Fruit fly (Drosophila melanogaster) whole organism, embryonic: ENCODE data around the gene Lcp65Ag2.

Experiments
- Antp ChIP-seq: fragments of 200-800 bp; sonication (Bioruptor generic); optimal IDR thresholded peaks from 3 replicates; lab custom pipeline; 2016; ENCODE audit warnings: missing biosample characterization, missing genetic modification characterization
- Atf6 ChIP-seq: fragments of 200-800 bp; sonication (Bioruptor generic); IDR thresholded peaks from 2 replicates; pipeline ENCODE4 v1.3.6; 2022; ENCODE audit warnings: missing biosample characterization, missing genetic modification characterization
- Awh ChIP-seq: fragments of 200-800 bp; sonication (Bioruptor generic); IDR thresholded peaks from 2 replicates; pipeline ENCODE4, ENCODE4 v1.3.6; 2022; ENCODE audit warnings: missing biosample characterization, missing genetic modification characterization
- CG10366 ChIP-seq: fragments of 200-800 bp; sonication (Bioruptor generic); IDR thresholded peaks from 2 replicates; pipeline ENCODE4 v1.3.6; 2022; ENCODE audit warnings: missing biosample characterization, missing genetic modification characterization
- CG10565 ChIP-seq: fragments of 200-800 bp; sonication (Bioruptor generic); optimal IDR thresholded peaks from 3 replicates; lab custom pipeline; 2016; ENCODE audit warnings: missing biosample characterization, mild to moderate bottlenecking, missing genetic modification characterization
- CG11456 ChIP-seq: fragments of 200-800 bp; sonication (Bioruptor generic); IDR thresholded peaks from 3 replicates; pipeline ENCODE4 v1.3.6; 2022; ENCODE audit warnings: missing biosample characterization, missing genetic modification characterization
- CG12236 ChIP-seq: fragments of 200-800 bp; sonication (Bioruptor generic); optimal IDR thresholded peaks from 2 replicates; lab custom pipeline; 2016; ENCODE audit warnings: missing biosample characterization, missing genetic modification characterization
- CG12391 ChIP-seq: fragments of 200-800 bp; sonication (Bioruptor generic); optimal IDR thresholded peaks from 3 replicates; lab custom pipeline; 2018; ENCODE audit warnings: missing biosample characterization, mild to moderate bottlenecking, missing genetic modification characterization, moderate library complexity
- CG13775 ChIP-seq: fragments of 200-800 bp; sonication (Bioruptor generic); optimal IDR thresholded peaks from 3 replicates; lab custom pipeline; 2017; ENCODE audit warnings: missing biosample characterization, mild to moderate bottlenecking, missing genetic modification characterization
- CG2129 ChIP-seq: fragments of 200-800 bp; sonication (Bioruptor generic); IDR thresholded peaks from 2 replicates; pipeline ENCODE4 v1.3.6; 2022; ENCODE audit warnings: missing biosample characterization, missing genetic modification characterization; ENCODE audit not compliant: partially characterized antibody
- CG2889 ChIP-seq: fragments of 200-800 bp; sonication (Bioruptor generic); IDR thresholded peaks from 3 replicates; pipeline ENCODE4 v1.3.6; 2022; ENCODE audit warnings: missing biosample characterization, missing genetic modification characterization
- CG3838 ChIP-seq: fragments of 200-800 bp; sonication (Bioruptor generic); optimal IDR thresholded peaks from 3 replicates; lab custom pipeline; 2016; ENCODE audit warnings: missing biosample characterization, missing genetic modification characterization
- CG4854 ChIP-seq: fragments of 200-800 bp; sonication (Bioruptor generic); optimal IDR thresholded peaks from 2 replicates; lab custom pipeline; 2016; ENCODE audit warnings: missing biosample characterization, missing genetic modification characterization, inconsistent platforms
- CG6791 ChIP-seq: fragments of 200-800 bp; sonication (Bioruptor generic); IDR thresholded peaks from 3 replicates; pipeline ENCODE4 v1.3.6; 2022; ENCODE audit warnings: missing biosample characterization, missing genetic modification characterization; ENCODE audit not compliant: partially characterized antibody
- CG6854 ChIP-seq: fragments of 200-800 bp; sonication (Bioruptor generic); optimal IDR thresholded peaks from 3 replicates; lab custom pipeline; 2017; ENCODE audit warnings: missing biosample characterization, mild to moderate bottlenecking, missing genetic modification characterization
- CG7357 ChIP-seq: fragments of 200-800 bp; sonication (Bioruptor generic); IDR thresholded peaks from 3 replicates; pipeline ENCODE4 v1.3.6; 2022; ENCODE audit warnings: missing biosample characterization, missing genetic modification characterization
- CG7372 ChIP-seq: fragments of 200-800 bp; sonication (Bioruptor generic); IDR thresholded peaks from 2 replicates; pipeline ENCODE4 v1.3.6; 2022; ENCODE audit warnings: missing biosample characterization, missing genetic modification characterization
- CG7839 ChIP-seq: fragments of 200-800 bp; sonication (Bioruptor generic); optimal IDR thresholded peaks from 3 replicates; lab custom pipeline; 2018; ENCODE audit warnings: missing biosample characterization, mild to moderate bottlenecking, missing genetic modification characterization, moderate library complexity
- CG7928 ChIP-seq: fragments of 200-800 bp; sonication (Bioruptor generic); optimal IDR thresholded peaks from 2 replicates; lab custom pipeline; 2017; ENCODE audit warnings: missing biosample characterization, mild to moderate bottlenecking, missing genetic modification characterization
- CG7963 ChIP-seq: fragments of 200-800 bp; sonication (Bioruptor generic); IDR thresholded peaks from 3 replicates; pipeline ENCODE4 v1.3.6; 2022; ENCODE audit warnings: missing biosample characterization, missing genetic modification characterization; ENCODE audit not compliant: partially characterized antibody
- CG9215 ChIP-seq: fragments of 200-800 bp; sonication (Bioruptor generic); IDR thresholded peaks from 2 replicates; pipeline ENCODE4 v1.3.6; 2022; ENCODE audit warnings: missing biosample characterization, missing genetic modification characterization
- CG9609 ChIP-seq: fragments of 200-800 bp; sonication (Bioruptor generic); optimal IDR thresholded peaks from 3 replicates; lab custom pipeline; 2016; ENCODE audit warnings: missing biosample characterization, missing genetic modification characterization
- CTCF ChIP-seq: fragments of 200-800 bp; sonication (Bioruptor generic); optimal IDR thresholded peaks from 2 replicates; lab custom pipeline; 2017; ENCODE audit warnings: missing biosample characterization, mild to moderate bottlenecking, missing genetic modification characterization, moderate library complexity
- Camta ChIP-seq: fragments of 200-800 bp; sonication (Bioruptor generic); optimal IDR thresholded peaks from 2 replicates; lab custom pipeline; 2016; ENCODE audit warnings: missing biosample characterization, missing genetic modification characterization
- CoRest ChIP-seq: fragments of 200-800 bp; sonication (Bioruptor generic); optimal IDR thresholded peaks from 3 replicates; lab custom pipeline; 2018; ENCODE audit warnings: missing biosample characterization, mild to moderate bottlenecking, missing genetic modification characterization, moderate library complexity
- Deaf1 ChIP-seq: fragments of 200-800 bp; optimal IDR thresholded peaks from 3 replicates; lab custom pipeline; 2019; ENCODE audit warnings: missing biosample characterization, mild to moderate bottlenecking, missing genetic modification characterization, moderate library complexity
- Dip2 ChIP-seq: fragments of 200-800 bp; sonication (Bioruptor generic); IDR thresholded peaks from 2 replicates; pipeline ENCODE4 v1.3.6; 2022; ENCODE audit warnings: missing biosample characterization, missing genetic modification characterization
- Drgx ChIP-seq: fragments of 200-800 bp; sonication (Bioruptor generic); IDR thresholded peaks from 2 replicates; pipeline ENCODE4 v1.3.6; 2022; ENCODE audit warnings: missing biosample characterization, missing genetic modification characterization
- Elba2 ChIP-seq: fragments of 200-800 bp; sonication (Bioruptor generic); optimal IDR thresholded peaks from 3 replicates; lab custom pipeline; 2016; ENCODE audit warnings: missing biosample characterization, missing genetic modification characterization
- Ets97D ChIP-seq: fragments of 200-800 bp; sonication (Bioruptor generic); optimal IDR thresholded peaks from 3 replicates; lab custom pipeline; 2016; ENCODE audit warnings: missing biosample characterization, missing genetic modification characterization
- MBD-R2 ChIP-seq: fragments of 200-800 bp; sonication (Bioruptor generic); IDR thresholded peaks from 2 replicates; pipeline ENCODE4 v1.3.6; 2022; ENCODE audit warnings: missing biosample characterization, missing genetic modification characterization
- Med ChIP-seq: fragments of 200-800 bp; sonication (Bioruptor generic); peaks from one replicate; lab custom pipeline; 2016; ENCODE audit warnings: missing biosample characterization, missing genetic modification characterization, mild to moderate bottlenecking, inconsistent platforms, moderate library complexity
- Oli ChIP-seq: fragments of 200-800 bp; sonication (Bioruptor generic); optimal IDR thresholded peaks from 2 replicates; lab custom pipeline; 2018; ENCODE audit warnings: missing biosample characterization, mild to moderate bottlenecking, missing genetic modification characterization, moderate library complexity
- TFAM ChIP-seq: fragments of 200-800 bp; sonication (Bioruptor generic); optimal IDR thresholded peaks from 2 replicates; lab custom pipeline; 2017; ENCODE audit warnings: missing biosample characterization, missing genetic modification characterization, inconsistent platforms
- ato ChIP-seq: fragments of 200-800 bp; sonication (Bioruptor generic); IDR thresholded peaks from 2 replicates; pipeline ENCODE4 v1.3.6; 2022; ENCODE audit warnings: missing biosample characterization, missing genetic modification characterization; ENCODE audit not compliant: partially characterized antibody
- bcd ChIP-seq: fragments of 200-800 bp; sonication (Bioruptor generic); optimal IDR thresholded peaks from 2 replicates; lab custom pipeline; 2017; ENCODE audit warnings: missing biosample characterization, mild to moderate bottlenecking, missing genetic modification characterization
- ci ChIP-seq: fragments of 200-800 bp; sonication (Bioruptor generic); IDR thresholded peaks from 3 replicates; pipeline ENCODE4 v1.3.6; 2022; ENCODE audit warnings: missing biosample characterization, missing genetic modification characterization
- crol ChIP-seq: fragments of 200-800 bp; sonication (Bioruptor generic); IDR thresholded peaks from 2 replicates; pipeline ENCODE4 v1.3.6; 2022; ENCODE audit warnings: missing biosample characterization, missing genetic modification characterization
- fd102C ChIP-seq: fragments of 200-800 bp; sonication (Bioruptor generic); optimal IDR thresholded peaks from 2 replicates; lab custom pipeline; 2018; ENCODE audit warnings: missing biosample characterization, mild to moderate bottlenecking, missing genetic modification characterization, moderate library complexity
- gro ChIP-seq: fragments of 200-800 bp; sonication (Bioruptor generic); optimal IDR thresholded peaks from 2 replicates; lab custom pipeline; 2016; ENCODE audit warnings: missing biosample characterization, missing genetic modification characterization
- lab ChIP-seq: fragments of 200-800 bp; sonication (Bioruptor generic); optimal IDR thresholded peaks from 3 replicates; lab custom pipeline; 2017; ENCODE audit warnings: missing biosample characterization, missing genetic modification characterization, mild to moderate bottlenecking, moderate library complexity, missing genetic modification reagents
- lilli ChIP-seq: fragments of 200-800 bp; sonication (Bioruptor generic); optimal IDR thresholded peaks from 3 replicates; lab custom pipeline; 2016; ENCODE audit warnings: missing biosample characterization, missing genetic modification characterization
- mld ChIP-seq: fragments of 200-800 bp; sonication (Bioruptor generic); IDR thresholded peaks from 3 replicates; pipeline ENCODE4 v1.3.6; 2022; ENCODE audit warnings: missing biosample characterization, missing genetic modification characterization; ENCODE audit not compliant: partially characterized antibody
- onecut ChIP-seq: fragments of 200-800 bp; sonication (Bioruptor generic); IDR thresholded peaks from 2 replicates; pipeline ENCODE4 v1.3.6; 2022; ENCODE audit warnings: missing biosample characterization, missing genetic modification characterization
- pho ChIP-seq: fragments of 200-800 bp; sonication (Bioruptor generic); optimal IDR thresholded peaks from 2 replicates; lab custom pipeline; 2016; ENCODE audit warnings: missing biosample characterization, missing genetic modification characterization
- pita ChIP-seq: fragments of 200-800 bp; sonication (Bioruptor generic); optimal IDR thresholded peaks from 2 replicates; lab custom pipeline; 2017; ENCODE audit warnings: missing biosample characterization, mild to moderate bottlenecking, missing genetic modification characterization
- rib ChIP-seq: fragments of 200-800 bp; sonication (Bioruptor generic); IDR thresholded peaks from 2 replicates; pipeline ENCODE4 v1.3.6; 2022; ENCODE audit warnings: missing biosample characterization, missing genetic modification characterization
- sim ChIP-seq: fragments of 200-800 bp; sonication (Bioruptor generic); IDR thresholded peaks from 2 replicates; pipeline ENCODE4 v1.3.6; 2022; ENCODE audit warnings: missing biosample characterization, missing genetic modification characterization
- sima ChIP-seq: fragments of 200-800 bp; sonication (Bioruptor generic); optimal IDR thresholded peaks from 2 replicates; lab custom pipeline; 2016; ENCODE audit warnings: missing biosample characterization, missing genetic modification characterization
- tgo ChIP-seq: fragments of 200-800 bp; sonication (Bioruptor generic); IDR thresholded peaks from 3 replicates; pipeline ENCODE4 v1.3.6; 2022; ENCODE audit warnings: missing biosample characterization, missing genetic modification characterization
- tio ChIP-seq: fragments of 200-800 bp; sonication (Bioruptor generic); optimal IDR thresholded peaks from 2 replicates; lab custom pipeline; 2017; ENCODE audit warnings: missing biosample characterization, missing genetic modification characterization, inconsistent platforms
- vfl ChIP-seq: fragments of 200-800 bp; sonication (Bioruptor generic); optimal IDR thresholded peaks from 2 replicates; lab custom pipeline; 2016; ENCODE audit warnings: missing biosample characterization, missing genetic modification characterization
- zen2 ChIP-seq: fragments of 200-800 bp; sonication (Bioruptor generic); IDR thresholded peaks from 3 replicates; pipeline ENCODE4 v1.3.6; 2022; ENCODE audit warnings: missing biosample characterization, missing genetic modification characterization; ENCODE audit not compliant: partially characterized antibody

Gene Lcp65Ag2

DNA sequence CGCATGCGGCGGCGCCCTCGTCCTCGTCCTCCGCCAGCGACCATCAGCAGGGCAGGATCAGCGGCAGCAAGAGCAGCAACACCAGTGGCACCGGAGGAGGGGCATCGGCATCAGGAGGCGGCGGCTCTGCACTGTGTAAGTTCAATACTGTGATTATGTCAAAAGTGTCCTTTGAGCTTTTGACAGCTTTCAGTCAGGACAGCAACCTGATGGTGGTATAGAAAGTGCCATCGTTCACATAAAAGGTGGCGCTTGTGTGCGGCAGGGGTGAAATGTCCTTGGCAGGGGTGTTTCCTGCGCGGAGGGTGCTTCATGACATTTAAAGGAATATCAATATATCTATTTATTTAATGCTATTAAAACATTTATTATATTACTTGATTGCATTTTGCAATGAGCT is 29.7 kb downstream of the Lcp65Ag2 start (continued):
- TF ChIP-seq Med (GFP tag; lab: Kevin White, UChicago) (peak; percentile 53), onecut (GFP tag; lab: Robert Waterston, UW) (0 out of 2 replicates have a peak, but pooled peaks have one; percentile 6), CG7839 (no peak), sim (GFP tag; lab: Robert Waterston, UW) (no peak), ci (0 out of 3 replicates have a peak, but pooled peaks have one; percentile 25), tgo (no peak), fd102C (no peak), CG7928 (GFP tag; lab: Kevin White, UChicago) (no peak), CG11456 (GFP tag; lab: Robert Waterston, UW) (0 out of 3 replicates have a peak, but pooled peaks have one; percentile 41), CG7372 (GFP tag; lab: Robert Waterston, UW) (no peak), pho (no peak), crol (0 out of 2 replicates have a peak, but pooled peaks have one; percentile 22), pita (GFP tag; lab: Kevin White, UChicago) (peak; percentile 49), CG2129 (GFP tag; lab: Robert Waterston, UW) (no peak), CG9609 (GFP tag; lab: Kevin White, UChicago) (no peak), CG2889 (no peak), CTCF (peak; percentile 90), Ets97D (GFP tag; lab: Kevin White, UChicago) (peak; percentile 30), Dip2 (GFP tag; lab: Robert Waterston, UW) (no peak), Oli (tag; lab: Kevin White, UChicago) (no peak), CG7963 (GFP tag; lab: Robert Waterston, UW) (no peak)
- TF ChIP-seq, all 482 proteins: peak for 13

DNA sequence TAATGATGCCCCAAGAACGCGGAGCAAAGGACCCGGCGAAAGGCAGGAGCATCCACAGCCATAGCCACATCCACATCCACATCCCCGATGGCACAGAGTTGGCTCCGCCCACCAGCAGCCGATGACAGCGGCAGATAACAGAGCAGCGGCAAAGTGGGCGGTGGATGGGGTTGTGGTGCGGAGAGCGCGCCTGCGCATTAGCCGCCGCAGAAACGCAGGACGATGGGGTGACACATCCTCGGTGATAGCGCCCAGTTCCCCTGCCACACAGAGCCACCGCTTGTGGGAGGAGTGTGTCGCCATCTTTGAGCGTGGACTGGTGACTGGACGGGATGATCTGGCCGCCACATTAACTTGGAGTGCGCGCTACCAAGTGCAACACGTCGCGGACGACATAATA is 36.1 kb downstream of the Lcp65Ag2 start, which contains the start of gene Ets65A:
TSS of gene Ets65A (plus strand) at position 348 of the 400 bp plus-strand sequence.
- no peak for TF ChIP-seq ato (GFP tag; lab: Robert Waterston, UW)
- no peak for TF ChIP-seq CG13775 (GFP tag; lab: Kevin White, UChicago)
- TF ChIP-seq mld (GFP tag; lab: Robert Waterston, UW) = no peak
- no peak for TF ChIP-seq TFAM (GFP tag; lab: Kevin White, UChicago)
- no peak for TF ChIP-seq CG6791 (GFP tag; lab: Robert Waterston, UW)
- TF ChIP-seq vfl (GFP tag; lab: Kevin White, UChicago) = no peak
- TF ChIP-seq Awh (GFP tag; lab: Robert Waterston, UW) = no peak
- no peak for TF ChIP-seq MBD-R2
- TF ChIP-seq rib (GFP tag; lab: Robert Waterston, UW) = no peak
- no peak for TF ChIP-seq CG7357 (GFP tag; lab: Robert Waterston, UW)
- TF ChIP-seq CG10366 (GFP tag; lab: Robert Waterston, UW) = no peak
- TF ChIP-seq gro (GFP tag; lab: Kevin White, UChicago) = no peak
- no peak for TF ChIP-seq lilli (GFP tag; lab: Kevin White, UChicago)
- TF ChIP-seq Drgx (GFP tag; lab: Robert Waterston, UW) = no peak
- no peak for TF ChIP-seq bcd
- TF ChIP-seq CG12236 (GFP tag; lab: Kevin White, UChicago) = no peak
- no peak for TF ChIP-seq CoRest (tag; lab: Kevin White, UChicago)
- TF ChIP-seq tio (GFP tag; lab: Kevin White, UChicago) = no peak
- TF ChIP-seq Elba2 (GFP tag; lab: Kevin White, UChicago) = no peak
- TF ChIP-seq zen2 (GFP tag; lab: Robert Waterston, UW) = 0 out of 3 replicates have a peak, but pooled peaks have one; percentile 12
- TF ChIP-seq sima = no peak
- TF ChIP-seq CG7928 (GFP tag; lab: Kevin White, UChicago) = no peak
- TF ChIP-seq CG4854 (GFP tag; lab: Kevin White, UChicago) = no peak
- no peak for TF ChIP-seq CG6854 (GFP tag; lab: Kevin White, UChicago)
- no peak for TF ChIP-seq CG12391 (tag; lab: Kevin White, UChicago)
- TF ChIP-seq Atf6 = no peak
- no peak for TF ChIP-seq Antp (GFP tag; lab: Kevin White, UChicago)
- TF ChIP-seq CG10565 = no peak
- TF ChIP-seq Deaf1 (tag; lab: Kevin White, UChicago) = peak; percentile 34
- no peak for TF ChIP-seq CG3838 (GFP tag; lab: Kevin White, UChicago)
- TF ChIP-seq Camta (GFP tag; lab: Kevin White, UChicago) = no peak
- no peak for TF ChIP-seq CG9215 (GFP tag; lab: Robert Waterston, UW)
- TF ChIP-seq lab (GFP tag; lab: Kevin White, UChicago) = no peak
